Fruit fly (Drosophila melanogaster): ENCODE measurements around the gene Hsp23.

Gene Hsp23

dm6 chr3L:9377198-9378035, 4.3 kb upstream of the Hsp23 start, which contains the start of gene Hsp26 (continued):
- TF ChIP-seq Max (GFP tag; optimal IDR thresholded peaks at IDR 0.05) (peak; percentile 69), sim (GFP tag; IDR thresholded peaks at IDR 0.05) (peak; percentile 53; the same call in 1 of the 2 replicates), YL-1 (GFP tag; optimal IDR thresholded peaks at IDR 0.05) (peak; percentile 67), HLHmδ (GFP tag; optimal IDR thresholded peaks at IDR 0.05) (no peak), vnd (GFP tag; IDR thresholded peaks at IDR 0.05; ENCODE audit: partially characterized antibody) (no peak), CG6791 (GFP tag; IDR thresholded peaks at IDR 0.05; ENCODE audit: partially characterized antibody) (no peak), bbx (GFP tag; IDR thresholded peaks at IDR 0.05; ENCODE audit: partially characterized antibody) (no peak; the same call in 1 of the 2 replicates), H2.0 (GFP tag; IDR thresholded peaks at IDR 0.05) (peak; percentile 79), Dek (tag; optimal IDR thresholded peaks at IDR 0.05) (peak; percentile 70), dpn (GFP tag; optimal IDR thresholded peaks at IDR 0.05) (peak; percentile 87 to 90), org-1 (GFP tag; optimal IDR thresholded peaks at IDR 0.05) (peak; percentile 70), Trl (optimal IDR thresholded peaks at IDR 0.05) (peak; percentile 81 to 97), Trl (GFP tag; optimal IDR thresholded peaks at IDR 0.05) (peak; percentile 94), nerfin-1 (tag; optimal IDR thresholded peaks at IDR 0.05) (peak; percentile 70), unpg (GFP tag; optimal IDR thresholded peaks at IDR 0.05) (peak; percentile 91), CG12155 (GFP tag; optimal IDR thresholded peaks at IDR 0.05) (peak; percentile 83), klu (GFP tag; IDR thresholded peaks at IDR 0.05) (no peak; the same call in 1 of the 2 replicates), tin (GFP tag; optimal IDR thresholded peaks at IDR 0.05) (peak; percentile 65), eyg (GFP tag; optimal IDR thresholded peaks at IDR 0.05) (peak; percentile 65), HLH3B (GFP tag; IDR thresholded peaks at IDR 0.05) (peak; percentile 89), CG7839 (tag; optimal IDR thresholded peaks at IDR 0.05) (peak; percentile 86), crol (GFP tag; IDR thresholded peaks at IDR 0.05) (no peak), CG10431 (GFP tag; optimal IDR thresholded peaks at IDR 0.05) (no peak), CG17612 (GFP tag; IDR thresholded peaks at IDR 0.05) (peak; percentile 56; the same call in 1 of the 2 replicates), amos (GFP tag; IDR thresholded peaks at IDR 0.05; ENCODE audit: partially characterized antibody) (no peak), CG17385 (GFP tag; optimal IDR thresholded peaks at IDR 0.05) (peak; percentile 85), CG8478 (optimal IDR thresholded peaks at IDR 0.05) (no peak), CG17802 (tag; optimal IDR thresholded peaks at IDR 0.05) (peak; percentile 27), dysf (GFP tag; IDR thresholded peaks at IDR 0.05) (peak; percentile 87), Hr51 (GFP tag; optimal IDR thresholded peaks at IDR 0.05) (peak; percentile 48 to 89), Asciz (GFP tag; optimal IDR thresholded peaks at IDR 0.05) (peak; percentile 74), CG16863 (GFP tag; optimal IDR thresholded peaks at IDR 0.05) (peak; percentile 88), Stat92E (GFP tag; optimal IDR thresholded peaks at IDR 0.05) (peak in 1 of 3 experiments; percentile 59), tio (GFP tag; optimal IDR thresholded peaks at IDR 0.05) (peak; percentile 72), bsh (GFP tag; optimal IDR thresholded peaks at IDR 0.05) (peak; percentile 74 to 93), CG14860 (GFP tag; IDR thresholded peaks at IDR 0.05; ENCODE audit: partially characterized antibody) (no peak), her (GFP tag; optimal IDR thresholded peaks at IDR 0.05) (peak; percentile 87), pros (GFP tag; optimal IDR thresholded peaks at IDR 0.05) (no peak), Vsx1 (GFP tag; optimal IDR thresholded peaks at IDR 0.05) (peak; percentile 53), vvl (GFP tag; IDR thresholded peaks at IDR 0.05) (peak; percentile 96), CG18764 (GFP tag; optimal IDR thresholded peaks at IDR 0.05) (peak; percentile 66), row (GFP tag; IDR thresholded peaks at IDR 0.05) (peak; percentile 93), Atf3 (GFP tag; optimal IDR thresholded peaks at IDR 0.05) (peak; percentile 80), ind (GFP tag; optimal IDR thresholded peaks at IDR 0.05) (peak; percentile 69), CG15479 (GFP tag; optimal IDR thresholded peaks at IDR 0.05) (no peak), sens (GFP tag) (peak; percentile 99), Dfd (GFP tag; optimal IDR thresholded peaks at IDR 0.05) (no peak), Dbx (GFP tag; IDR thresholded peaks at IDR 0.05) (peak; percentile 60; the same call in 2 of the 3 replicates)

All from whole organism, embryonic.